Worm (Caenorhabditis elegans) whole organism, L1 larva: Measurements from ENCODE around the gene F41G3.19.

Experiments
- aly-2 ChIP-seq: fragments of 150-350 bp; optimal IDR thresholded peaks from 2 replicates; lab custom pipeline; 2014; ENCODE audit warnings: missing biosample characterization, missing genetic modification characterization
- blmp-1 ChIP-seq: fragments of 150-350 bp; optimal IDR thresholded peaks from 2 replicates; lab custom pipeline; 2014; ENCODE audit warnings: missing biosample characterization, missing genetic modification characterization
- fos-1 ChIP-seq: fragments of 150-350 bp; optimal IDR thresholded peaks from 2 replicates; lab custom pipeline; 2014; ENCODE audit warnings: missing biosample characterization, missing genetic modification characterization
- hlh-4 ChIP-seq: sonication (generic microtip); optimal IDR thresholded peaks from 2 replicates; lab custom pipeline; 2016; ENCODE audit warnings: mild to moderate bottlenecking, missing genetic modification characterization, missing compliant biosample characterization
- mdl-1 ChIP-seq, 2 experiments: fragments of 150-350 bp; optimal IDR thresholded peaks; 2 replicates each; lab custom pipeline; 2014 to 2017; ENCODE audit warnings: missing biosample characterization in 2 of 2, missing genetic modification characterization in 2 of 2, inconsistent platforms in 1 of 2
- mep-1 ChIP-seq: fragments of 150-350 bp; optimal IDR thresholded peaks from 2 replicates; lab custom pipeline; 2014; ENCODE audit warnings: missing biosample characterization, missing genetic modification characterization
- nhr-28 ChIP-seq: fragments of 150-350 bp; optimal IDR thresholded peaks from 2 replicates; lab custom pipeline; 2014; ENCODE audit warnings: missing biosample characterization, missing genetic modification characterization
- nhr-76 ChIP-seq: sonication (generic microtip); optimal IDR thresholded peaks from 2 replicates; lab custom pipeline; 2017; ENCODE audit warnings: missing biosample characterization, missing genetic modification characterization
- pqm-1 ChIP-seq: sonication (generic microtip); optimal IDR thresholded peaks from 3 replicates; lab custom pipeline; 2017; ENCODE audit warnings: missing biosample characterization, missing genetic modification characterization
- rnt-1 ChIP-seq: sonication (generic microtip); optimal IDR thresholded peaks from 2 replicates; lab custom pipeline; 2016; ENCODE audit warnings: mild to moderate bottlenecking, missing genetic modification characterization, moderate library complexity, missing compliant biosample characterization
- unc-130 ChIP-seq: fragments of 150-350 bp; optimal IDR thresholded peaks from 2 replicates; lab custom pipeline; 2017; ENCODE audit warnings: missing biosample characterization, missing genetic modification characterization, inconsistent platforms

DNA sequence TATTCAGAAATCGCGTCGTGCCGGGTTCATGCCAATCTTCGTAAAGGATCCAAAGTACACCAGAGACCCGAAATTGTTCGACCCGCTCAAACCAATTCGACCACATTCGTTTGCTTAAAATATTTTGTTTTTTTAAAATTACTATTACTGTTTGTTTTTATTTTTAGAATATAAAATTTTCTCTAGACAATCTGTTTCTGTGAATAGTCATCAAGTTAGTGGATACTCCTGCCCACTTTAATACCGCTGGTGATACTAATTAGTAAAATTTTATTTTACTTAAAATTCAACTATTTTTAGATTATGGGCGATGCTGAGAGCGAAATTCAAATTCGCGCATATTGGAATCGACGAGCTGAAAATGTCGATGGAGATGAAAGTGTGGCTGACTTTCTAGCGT lies 15.3 kb downstream of the F41G3.19 start, which contains the start of gene T14B4.1:
- TF ChIP-seq nhr-28 (tag; lab: Kevin White, UChicago) (no peak), mep-1 (tag; lab: Kevin White, UChicago) (no peak), blmp-1 (tag; lab: Kevin White, UChicago) (no peak), nhr-76 (tag; lab: Kevin White, UChicago) (no peak), unc-130 (tag; lab: Kevin White, UChicago) (no peak), rnt-1 (no peak), pqm-1 (no peak), aly-2 (tag; lab: Kevin White, UChicago) (no peak), hlh-4 (tag; lab: Kevin White, UChicago) (no peak), mdl-1 (tag; optimal IDR thresholded peaks at IDR 0.05; lab: Kevin White, UChicago) (no peak), fos-1 (tag; lab: Kevin White, UChicago) (no peak)
